Worm (Caenorhabditis elegans): ENCODE measurements around the gene ZC487.1.

DNA sequence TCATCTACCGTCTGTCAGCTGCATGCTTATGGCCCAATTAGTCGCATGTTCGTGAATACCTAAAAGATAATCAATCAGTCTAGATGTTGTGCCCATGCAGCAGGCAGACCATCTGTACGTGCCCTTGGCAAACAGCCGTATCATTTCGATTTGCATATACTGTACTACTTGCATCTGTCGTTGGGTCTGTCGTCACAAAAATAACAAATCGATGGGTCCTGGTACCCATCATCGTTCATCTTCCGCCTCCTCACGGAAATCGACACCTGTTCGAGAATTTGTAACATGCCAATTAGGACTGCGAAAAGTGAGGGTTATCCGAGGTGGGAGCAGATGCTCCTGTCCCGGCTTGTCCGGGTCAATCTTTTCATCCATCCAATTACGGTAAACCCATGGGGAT, 44.0 kb upstream of the ZC487.1 start:
- TF ChIP-seq T22C8.4 (GFP tag; IDR thresholded peaks at IDR 0.05) (no peak), ztf-23 (GFP tag; IDR thresholded peaks at IDR 0.05) (no peak), klf-2 (GFP tag; conservative IDR thresholded peaks at IDR 0.05) (no peak), tab-1 (GFP tag; IDR thresholded peaks at IDR 0.05) (no peak), flt-1 (GFP tag; IDR thresholded peaks at IDR 0.05) (no peak), cog-1 (tag; optimal IDR thresholded peaks at IDR 0.05) (no peak)
